Fruit fly (Drosophila melanogaster): ENCODE data around the gene CG14566.

dm6 chr3L:21730354-21730753, 9.8 kb downstream of the CG14566 start, which contains the start of gene CG14570:
- no peak for TF ChIP-seq CG16779 (GFP tag; IDR thresholded peaks at IDR 0.05)
- TF ChIP-seq Taf1 (GFP tag; IDR thresholded peaks at IDR 0.05), result no peak
- TF ChIP-seq Hr3 (GFP tag; optimal IDR thresholded peaks at IDR 0.05), result no peak
- TF ChIP-seq CG3847 (GFP tag; IDR thresholded peaks at IDR 0.05), result no peak
- no peak for TF ChIP-seq cwo (GFP tag; optimal IDR thresholded peaks at IDR 0.05)
- TF ChIP-seq Hr78 (GFP tag; optimal IDR thresholded peaks at IDR 0.05), result no peak
- TF ChIP-seq Hmx (GFP tag; optimal IDR thresholded peaks at IDR 0.05), result no peak
- no peak for TF ChIP-seq CG17912 (GFP tag; optimal IDR thresholded peaks at IDR 0.05)
- no peak for TF ChIP-seq Kr (GFP tag; optimal IDR thresholded peaks at IDR 0.05)
- TF ChIP-seq Blimp-1 (GFP tag; optimal IDR thresholded peaks at IDR 0.05), result no peak
- TF ChIP-seq Optix (GFP tag; IDR thresholded peaks at IDR 0.05), result no peak
- TF ChIP-seq btn (GFP tag; optimal IDR thresholded peaks at IDR 0.05), result no peak
- no peak for TF ChIP-seq CG14014 (GFP tag; IDR thresholded peaks at IDR 0.05)
